Worm (Caenorhabditis elegans) whole organism, L2 larva: ENCODE measurements around the gene T27E7.9.
A peak's percentile ranks its signal among the peaks of the same experiment; 100 is the strongest.

Experiments
- C34F6.9 ChIP-seq: fragments of 150-350 bp; optimal IDR thresholded peaks from 2 replicates; lab custom pipeline; 2014; ENCODE audit warnings: missing biosample characterization, missing genetic modification characterization
- F13H6.1 ChIP-seq: sonication (generic microtip); optimal IDR thresholded peaks from 2 replicates; lab custom pipeline; 2016; ENCODE audit warnings: missing genetic modification characterization, missing compliant biosample characterization
- R02D3.7 ChIP-seq: fragments of 150-350 bp; optimal IDR thresholded peaks from 2 replicates; lab custom pipeline; 2014; ENCODE audit warnings: missing biosample characterization, missing genetic modification characterization
- Y55F3AM.14 ChIP-seq: fragments of 200-800 bp; sonication (Bioruptor generic); optimal IDR thresholded peaks from 2 replicates; lab custom pipeline; 2018; ENCODE audit warnings: mild to moderate bottlenecking, missing genetic modification characterization, missing compliant biosample characterization
- alr-1 ChIP-seq: fragments of 150-350 bp; optimal IDR thresholded peaks from 2 replicates; lab custom pipeline; 2014; ENCODE audit warnings: missing biosample characterization, missing genetic modification characterization
- blmp-1 ChIP-seq: sonication (generic microtip); optimal IDR thresholded peaks from 2 replicates; lab custom pipeline; 2017; ENCODE audit warnings: missing genetic modification characterization, mild to moderate bottlenecking, missing compliant biosample characterization, antibody characterized with exemption, moderate library complexity; ENCODE audit not compliant: insufficient read depth
- ceh-16 ChIP-seq: fragments of 150-350 bp; optimal IDR thresholded peaks from 2 replicates; lab custom pipeline; 2014; ENCODE audit warnings: missing biosample characterization, missing genetic modification characterization
- ceh-82 ChIP-seq: fragments of 150-350 bp; optimal IDR thresholded peaks from 2 replicates; lab custom pipeline; 2014; ENCODE audit warnings: missing biosample characterization, missing genetic modification characterization
- egl-27 ChIP-seq: sonication (generic microtip); optimal IDR thresholded peaks from 3 replicates; lab custom pipeline; 2017; ENCODE audit warnings: missing biosample characterization, missing genetic modification reagents, missing genetic modification characterization
- elt-1 ChIP-seq: fragments of 150-350 bp; optimal IDR thresholded peaks from 2 replicates; lab custom pipeline; 2014; ENCODE audit warnings: missing biosample characterization, missing genetic modification characterization
- elt-3 ChIP-seq: sonication (generic microtip); optimal IDR thresholded peaks from 2 replicates; lab custom pipeline; 2017; ENCODE audit warnings: missing biosample characterization, missing genetic modification characterization
- fos-1 ChIP-seq: fragments of 150-350 bp; optimal IDR thresholded peaks from 2 replicates; lab custom pipeline; 2014; ENCODE audit warnings: missing biosample characterization, missing genetic modification characterization
- gmeb-1 ChIP-seq: fragments of 150-350 bp; optimal IDR thresholded peaks from 2 replicates; lab custom pipeline; 2014; ENCODE audit warnings: missing biosample characterization, missing genetic modification characterization
- lin-11 ChIP-seq: fragments of 150-350 bp; sonication (generic microtip); optimal IDR thresholded peaks from 2 replicates; lab custom pipeline; 2014; ENCODE audit warnings: missing biosample characterization, missing genetic modification characterization, inconsistent platforms, mixed read lengths
- lin-39 ChIP-seq: fragments of 150-350 bp; optimal IDR thresholded peaks from 2 replicates; lab custom pipeline; 2014; ENCODE audit warnings: missing biosample characterization, missing genetic modification reagents, missing genetic modification characterization
- mab-5 ChIP-seq: fragments of 150-350 bp; optimal IDR thresholded peaks from 2 replicates; lab custom pipeline; 2014; ENCODE audit warnings: missing biosample characterization, missing genetic modification characterization
- nhr-10 ChIP-seq: sonication (generic microtip); optimal IDR thresholded peaks from 2 replicates; lab custom pipeline; 2017; ENCODE audit warnings: missing biosample characterization, missing genetic modification characterization
- nhr-11 ChIP-seq: fragments of 150-350 bp; optimal IDR thresholded peaks from 2 replicates; lab custom pipeline; 2014; ENCODE audit warnings: missing biosample characterization, missing genetic modification characterization
- nhr-129 ChIP-seq: fragments of 150-350 bp; optimal IDR thresholded peaks from 2 replicates; lab custom pipeline; 2014; ENCODE audit warnings: missing biosample characterization, missing genetic modification characterization
- nhr-21 ChIP-seq: fragments of 150-350 bp; optimal IDR thresholded peaks from 2 replicates; lab custom pipeline; 2014; ENCODE audit warnings: missing biosample characterization, missing genetic modification characterization
- nhr-23 ChIP-seq: fragments of 150-350 bp; optimal IDR thresholded peaks from 2 replicates; lab custom pipeline; 2014; ENCODE audit warnings: missing biosample characterization, missing genetic modification reagents, missing genetic modification characterization
- nhr-237 ChIP-seq: fragments of 150-350 bp; optimal IDR thresholded peaks from 2 replicates; lab custom pipeline; 2014; ENCODE audit warnings: missing biosample characterization, missing genetic modification characterization
- nhr-25 ChIP-seq: fragments of 150-350 bp; sonication (generic microtip); optimal IDR thresholded peaks from 3 replicates; lab custom pipeline; 2014; ENCODE audit warnings: missing biosample characterization, missing genetic modification characterization
- nhr-77 ChIP-seq: fragments of 150-350 bp; optimal IDR thresholded peaks from 2 replicates; lab custom pipeline; 2014; ENCODE audit warnings: missing biosample characterization, missing genetic modification characterization
- sem-4 ChIP-seq: fragments of 150-350 bp; optimal IDR thresholded peaks from 2 replicates; lab custom pipeline; 2014; ENCODE audit warnings: missing biosample characterization, missing genetic modification reagents, missing genetic modification characterization
- skn-1 ChIP-seq: sonication (generic microtip); optimal IDR thresholded peaks from 2 replicates; lab custom pipeline; 2017; ENCODE audit warnings: missing biosample characterization, missing genetic modification characterization
- sma-3 ChIP-seq: sonication (generic microtip); optimal IDR thresholded peaks from 2 replicates; lab custom pipeline; 2016; ENCODE audit warnings: missing genetic modification reagents, missing genetic modification characterization, missing compliant biosample characterization
- sma-9 ChIP-seq, 2 experiments: fragments of 150-350 bp in 1 of 2; sonication (generic microtip) in 1 of 2; optimal IDR thresholded peaks; 2 replicates each; lab custom pipeline; 2014 to 2016; ENCODE audit warnings: missing genetic modification characterization in 2 of 2, mild to moderate bottlenecking in 1 of 2, missing biosample characterization in 1 of 2, missing compliant biosample characterization in 1 of 2, missing genetic modification reagents in 1 of 2, moderate library complexity in 1 of 2
- snpc-4 ChIP-seq: fragments of 150-350 bp; optimal IDR thresholded peaks from 2 replicates; lab custom pipeline; 2014; ENCODE audit warnings: missing biosample characterization, missing genetic modification characterization
- unc-39 ChIP-seq: fragments of 150-350 bp; optimal IDR thresholded peaks from 2 replicates; lab custom pipeline; 2014; ENCODE audit warnings: missing biosample characterization, missing genetic modification characterization
- unc-55 ChIP-seq: fragments of 150-350 bp; sonication (generic microtip); optimal IDR thresholded peaks from 3 replicates; lab custom pipeline; 2014; ENCODE audit warnings: missing biosample characterization, missing genetic modification reagents, missing genetic modification characterization
- unc-62 ChIP-seq: fragments of 150-350 bp; optimal IDR thresholded peaks from 2 replicates; lab custom pipeline; 2014; ENCODE audit warnings: missing biosample characterization, missing genetic modification reagents, missing genetic modification characterization
- ztf-1 ChIP-seq: fragments of 200-800 bp; sonication (Bioruptor generic); conservative IDR thresholded peaks from 2 replicates; pipeline ENCODE4 v1.3.6; 2022; ENCODE audit warnings: missing genetic modification characterization, missing compliant biosample characterization
- ztf-11 ChIP-seq: sonication (generic microtip); optimal IDR thresholded peaks from 2 replicates; lab custom pipeline; 2017; ENCODE audit warnings: missing biosample characterization, missing genetic modification characterization
- ztf-4 ChIP-seq: fragments of 150-350 bp; optimal IDR thresholded peaks from 2 replicates; lab custom pipeline; 2014; ENCODE audit warnings: missing biosample characterization, missing genetic modification characterization

T27E7.9 gene

DNA sequence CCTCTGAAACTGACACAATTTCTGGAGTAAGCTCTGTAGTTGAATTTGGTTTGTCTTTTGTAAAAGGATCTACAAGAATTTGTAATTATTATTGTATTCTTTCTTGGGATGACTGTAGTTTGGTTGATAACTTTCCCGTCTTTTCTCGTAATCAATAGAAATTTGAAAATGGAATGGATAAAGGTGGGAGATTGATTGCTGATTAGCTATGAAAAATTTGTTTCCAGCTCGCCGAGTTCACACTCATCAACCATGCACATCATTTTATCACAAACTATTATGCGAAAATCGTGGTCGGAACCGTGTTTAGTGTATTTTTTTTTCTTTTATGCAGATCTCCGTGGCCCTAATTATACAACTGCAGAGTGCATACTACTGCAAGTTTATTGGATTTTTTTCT lies 12.3 kb downstream of the T27E7.9 start, which contains the start of gene T27E7.5:
TSS of gene T27E7.5 (plus strand) at position 253 of the 400 bp plus-strand sequence.
- no peak for TF ChIP-seq R02D3.7 (tag; lab: Kevin White, UChicago)
- no peak for TF ChIP-seq nhr-21 (tag; lab: Kevin White, UChicago)
- TF ChIP-seq nhr-25 (tag; lab: Kevin White, UChicago): no peak
- TF ChIP-seq ceh-16 (tag; lab: Kevin White, UChicago): no peak
- no peak for TF ChIP-seq F13H6.1 (tag; lab: Kevin White, UChicago)
- TF ChIP-seq, all 48 proteins: peak for 0

DNA sequence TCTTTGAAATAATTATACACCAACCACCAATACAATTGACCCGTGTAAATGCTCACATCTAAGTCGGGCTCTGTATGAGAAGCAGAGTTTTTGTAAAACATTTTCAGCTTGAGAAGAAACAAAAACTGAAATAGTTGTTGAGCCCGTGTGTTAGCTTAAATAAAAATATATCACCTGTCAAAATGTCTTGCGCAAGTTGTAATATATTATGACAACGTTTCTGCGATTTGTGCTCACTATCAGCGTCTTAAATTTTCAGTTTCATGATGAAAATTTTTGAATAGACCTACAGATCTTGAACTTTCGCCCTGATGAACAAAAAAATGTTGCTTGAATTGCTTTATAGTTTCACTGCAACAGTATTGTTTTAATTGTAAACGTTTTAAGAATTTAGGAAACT lies 14.2 kb downstream of the T27E7.9 start, which contains the start of gene T27E7.4:
TSS of gene T27E7.4 (minus strand) at position 101 of the 400 bp plus-strand sequence.
- TF ChIP-seq elt-1 (tag; lab: Kevin White, UChicago) (no peak), sem-4 (tag; lab: Kevin White, UChicago) (no peak), nhr-237 (tag; lab: Kevin White, UChicago) (no peak), mab-5 (tag; lab: Kevin White, UChicago) (no peak), skn-1 (tag; lab: Kevin White, UChicago) (no peak), nhr-129 (tag; lab: Kevin White, UChicago) (no peak), ztf-1 (GFP tag; lab: Robert Waterston, UW) (no peak), nhr-77 (tag; lab: Kevin White, UChicago) (no peak), ztf-4 (no peak), elt-3 (no peak), blmp-1 (no peak), ceh-82 (tag; lab: Kevin White, UChicago) (no peak), lin-39 (tag; lab: Kevin White, UChicago) (no peak), nhr-23 (tag; lab: Kevin White, UChicago) (no peak), nhr-10 (tag; lab: Kevin White, UChicago) (no peak), F13H6.1 (tag; lab: Kevin White, UChicago) (no peak)

DNA sequence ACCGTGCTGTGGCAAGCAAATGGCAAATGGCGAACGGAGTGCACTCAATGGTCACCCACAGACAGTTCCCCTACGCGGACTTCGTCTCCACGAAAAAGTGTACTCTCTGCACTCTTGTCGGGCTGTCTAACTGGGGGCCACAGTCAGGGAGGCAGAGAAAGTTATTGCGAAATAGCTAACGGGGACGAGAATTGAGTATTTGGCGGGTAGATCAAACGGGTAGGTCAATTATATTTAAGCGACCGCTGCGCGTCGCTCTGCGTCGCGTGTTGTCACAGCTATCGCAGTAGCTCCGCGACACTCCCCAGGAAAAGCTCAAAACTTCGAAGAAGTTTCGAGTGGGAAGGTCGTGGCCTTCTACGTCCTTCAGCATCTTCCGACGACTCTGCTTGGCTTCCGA lies 16.8 kb downstream of the T27E7.9 start:
- no peak for TF ChIP-seq nhr-25 (tag; lab: Kevin White, UChicago)
- peak; percentile 13 for TF ChIP-seq nhr-129 (tag; lab: Kevin White, UChicago)
- TF ChIP-seq ztf-1 (GFP tag; lab: Robert Waterston, UW): no peak
- TF ChIP-seq R02D3.7 (tag; lab: Kevin White, UChicago): no peak
- TF ChIP-seq Y55F3AM.14 (GFP tag; lab: Kevin White, UChicago): no peak

DNA sequence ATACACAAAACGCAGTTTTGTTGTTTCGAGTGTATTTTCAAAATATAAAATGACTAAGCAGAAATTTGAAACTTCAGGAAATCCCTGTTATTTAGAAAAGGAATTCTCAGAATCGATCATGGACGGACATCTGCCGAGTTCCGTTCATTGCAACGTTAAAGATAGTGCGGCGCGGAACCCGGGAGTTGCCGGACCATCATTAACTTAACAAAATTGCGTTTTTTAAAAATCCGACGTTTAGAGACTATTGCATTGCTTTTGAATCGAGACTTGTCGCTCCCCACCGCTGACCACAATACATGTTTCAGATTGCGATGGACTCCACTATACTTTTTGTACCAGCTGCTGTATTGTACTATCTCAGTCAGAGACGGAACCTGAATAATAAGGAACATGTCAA lies 19.2 kb downstream of the T27E7.9 start:
- TF ChIP-seq egl-27 (tag; lab: Kevin White, UChicago) (no peak), sma-9 (GFP tag; optimal IDR thresholded peaks at IDR 0.05; lab: Kevin White, UChicago) (no peak), sma-9 (tag; optimal IDR thresholded peaks at IDR 0.05; lab: Kevin White, UChicago) (no peak), lin-11 (no peak), sem-4 (tag; lab: Kevin White, UChicago) (no peak), F13H6.1 (tag; lab: Kevin White, UChicago) (no peak), ztf-11 (tag; lab: Kevin White, UChicago) (no peak), gmeb-1 (no peak), ztf-4 (no peak), C34F6.9 (no peak), sma-3 (GFP tag; lab: Kevin White, UChicago) (no peak)

DNA sequence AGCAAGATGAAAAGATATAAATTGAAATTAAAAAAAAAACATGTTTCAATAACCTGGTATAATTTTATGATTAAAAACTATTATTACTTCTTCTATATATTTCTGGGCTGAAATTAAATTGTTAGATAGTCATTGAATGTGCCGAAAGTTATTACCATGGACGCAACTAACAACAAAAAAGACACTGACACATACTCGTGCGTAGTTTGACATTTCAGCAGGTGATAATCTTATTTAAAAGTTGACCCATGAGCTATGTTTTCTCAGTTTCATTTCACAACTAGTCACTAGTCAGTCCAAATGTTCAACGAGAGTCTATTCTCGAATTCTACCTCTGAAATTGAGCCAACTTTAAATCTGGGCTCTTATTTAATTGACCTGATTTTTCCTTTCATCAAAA lies 20.5 kb downstream of the T27E7.9 start, which contains the start of gene T27E7.3:
TSS of gene T27E7.3 (plus strand) at position 301 of the 400 bp plus-strand sequence.
- no peak for TF ChIP-seq nhr-25 (tag; lab: Kevin White, UChicago)
- TF ChIP-seq nhr-21 (tag; lab: Kevin White, UChicago): no peak
- TF ChIP-seq egl-27 (tag; lab: Kevin White, UChicago): no peak
- no peak for TF ChIP-seq ceh-82 (tag; lab: Kevin White, UChicago)
- no peak for TF ChIP-seq alr-1 (tag; lab: Kevin White, UChicago)
- TF ChIP-seq unc-62: no peak
- no peak for TF ChIP-seq unc-39 (tag; lab: Kevin White, UChicago)
- TF ChIP-seq blmp-1: no peak
- TF ChIP-seq snpc-4 (tag; lab: Kevin White, UChicago): no peak
- TF ChIP-seq nhr-11: no peak
- no peak for TF ChIP-seq lin-11
- TF ChIP-seq nhr-129 (tag; lab: Kevin White, UChicago): no peak
- no peak for TF ChIP-seq R02D3.7 (tag; lab: Kevin White, UChicago)
- TF ChIP-seq unc-55: no peak
- no peak for TF ChIP-seq ztf-1 (GFP tag; lab: Robert Waterston, UW)
- no peak for TF ChIP-seq F13H6.1 (tag; lab: Kevin White, UChicago)
- no peak for TF ChIP-seq fos-1
